Worm (Caenorhabditis elegans): ENCODE measurements around the gene fbxa-77.

ce11 chrIII:1205421-1205820 lies 43.9 kb upstream of the fbxa-77 start:
- TF ChIP-seq nhr-28 (tag; optimal IDR thresholded peaks at IDR 0.05): no peak
- no peak for TF ChIP-seq egl-5 (tag; optimal IDR thresholded peaks at IDR 0.05)
- TF ChIP-seq ceh-82 (tag; optimal IDR thresholded peaks at IDR 0.05): no peak
- TF ChIP-seq fos-1 (tag; optimal IDR thresholded peaks at IDR 0.05): no peak
- TF ChIP-seq zag-1 (tag; optimal IDR thresholded peaks at IDR 0.05): no peak
- TF ChIP-seq ztf-4 (tag; optimal IDR thresholded peaks at IDR 0.05): no peak
- TF ChIP-seq ceh-9 (tag; optimal IDR thresholded peaks at IDR 0.05): no peak

Data from whole organism, L3 larva.